In genomic region chr3L:627370-627769, dm6 we compare ENCODE assay signal across 2 fruit fly cellular contexts.
A peak's percentile ranks its signal among the peaks of the same experiment; 100 is the strongest.
TF ChIP-seq lines count a peak whose summit lies in the region.

No protein-coding gene starts in this region.

- TF ChIP-seq CTCF in whole organism, embryonic (GFP tag; optimal IDR thresholded peaks at IDR 0.05; lab: Kevin White, UChicago) = no peak

TF ChIP-seq in whole organism, adult, 20 proteins besides CTCF, POLR2A, EP300 and RAD21:
- no peak for TF ChIP-seq Mnt (GFP tag; optimal IDR thresholded peaks at IDR 0.05; lab: Kevin White, UChicago)
- peak; percentile 78 for TF ChIP-seq kay (GFP tag; lab: Kevin White, UChicago; ENCODE audit: borderline replicate concordance)
- no peak for TF ChIP-seq bab1 (GFP tag; optimal IDR thresholded peaks at IDR 0.05; lab: Kevin White, UChicago)
- no peak for TF ChIP-seq Hr96 (GFP tag; optimal IDR thresholded peaks at IDR 0.05; lab: Kevin White, UChicago)
- TF ChIP-seq CG5204 (GFP tag; optimal IDR thresholded peaks at IDR 0.05; lab: Kevin White, UChicago) = no peak

TF ChIP-seq in whole organism, embryonic, 481 proteins besides CTCF, POLR2A, EP300 and RAD21:
- TF ChIP-seq NFAT (GFP tag; IDR thresholded peaks at IDR 0.05; lab: Robert Waterston, UW) (no peak), CG6175 (GFP tag; IDR thresholded peaks at IDR 0.05; lab: Robert Waterston, UW) (no peak), hbn (GFP tag; IDR thresholded peaks at IDR 0.05; lab: Robert Waterston, UW; ENCODE audit: partially characterized antibody) (no peak), tio (GFP tag; optimal IDR thresholded peaks at IDR 0.05; lab: Kevin White, UChicago) (no peak), CG18619 (GFP tag; optimal IDR thresholded peaks at IDR 0.05; lab: Kevin White, UChicago) (peak; percentile 15), HHEX (GFP tag; optimal IDR thresholded peaks at IDR 0.05; lab: Kevin White, UChicago) (no peak), wek (GFP tag; optimal IDR thresholded peaks at IDR 0.05; lab: Kevin White, UChicago) (no peak), CG11560 (tag; IDR thresholded peaks at IDR 0.05; lab: Robert Waterston, UW) (no peak), CG13775 (GFP tag; optimal IDR thresholded peaks at IDR 0.05; lab: Kevin White, UChicago) (peak; percentile 8), bsh (GFP tag; optimal IDR thresholded peaks at IDR 0.05; lab: Kevin White, UChicago) (no peak), CG14860 (GFP tag; IDR thresholded peaks at IDR 0.05; lab: Robert Waterston, UW; ENCODE audit: partially characterized antibody) (no peak), chif (GFP tag; optimal IDR thresholded peaks at IDR 0.05; lab: Kevin White, UChicago) (no peak), CG8290 (GFP tag; optimal IDR thresholded peaks at IDR 0.05; lab: Kevin White, UChicago) (no peak), CG8290 (tag; optimal IDR thresholded peaks at IDR 0.05; lab: Kevin White, UChicago) (no peak), CG12219 (GFP tag; optimal IDR thresholded peaks at IDR 0.05; lab: Kevin White, UChicago) (no peak), Gsc (GFP tag; IDR thresholded peaks at IDR 0.05; lab: Robert Waterston, UW) (no peak), CG15479 (GFP tag; optimal IDR thresholded peaks at IDR 0.05; lab: Kevin White, UChicago) (no peak), eve (GFP tag; optimal IDR thresholded peaks at IDR 0.05; lab: Kevin White, UChicago) (peak in 1 of 2 experiments; percentile 77), pnt (GFP tag; optimal IDR thresholded peaks at IDR 0.05; lab: Kevin White, UChicago) (no peak), H15 (GFP tag; IDR thresholded peaks at IDR 0.05; lab: Robert Waterston, UW) (0 out of 3 replicates have a peak, but pooled peaks have one; percentile 1), CG30403 (GFP tag; optimal IDR thresholded peaks at IDR 0.05; lab: Kevin White, UChicago) (peak; percentile 11), CG9797 (GFP tag; optimal IDR thresholded peaks at IDR 0.05; lab: Kevin White, UChicago) (no peak), CG9437 (GFP tag; optimal IDR thresholded peaks at IDR 0.05; lab: Kevin White, UChicago) (peak; percentile 66), CG1603 (tag; optimal IDR thresholded peaks at IDR 0.05; lab: Kevin White, UChicago) (no peak), knrl (GFP tag; IDR thresholded peaks at IDR 0.05; lab: Robert Waterston, UW; ENCODE audit: partially characterized antibody) (no peak), lmd (GFP tag; IDR thresholded peaks at IDR 0.05; lab: Robert Waterston, UW) (no peak), Sox100B (GFP tag; optimal IDR thresholded peaks at IDR 0.05; lab: Kevin White, UChicago) (no peak), CG12744 (GFP tag; optimal IDR thresholded peaks at IDR 0.05; lab: Kevin White, UChicago) (no peak), CG17359 (tag; optimal IDR thresholded peaks at IDR 0.05; lab: Kevin White, UChicago) (no peak), D (optimal IDR thresholded peaks at IDR 0.05; lab: Kevin White, UChicago) (no peak), D (GFP tag; optimal IDR thresholded peaks at IDR 0.05; lab: Kevin White, UChicago) (no peak), CG1832 (GFP tag; optimal IDR thresholded peaks at IDR 0.05; lab: Kevin White, UChicago) (no peak), slbo (GFP tag; IDR thresholded peaks at IDR 0.05; lab: Robert Waterston, UW) (no peak), repo (GFP tag; optimal IDR thresholded peaks at IDR 0.05; lab: Kevin White, UChicago) (no peak), ATbp (GFP tag; optimal IDR thresholded peaks at IDR 0.05; lab: Kevin White, UChicago) (no peak), CG18599 (GFP tag; optimal IDR thresholded peaks at IDR 0.05; lab: Kevin White, UChicago) (no peak), CG17829 (tag; optimal IDR thresholded peaks at IDR 0.05; lab: Kevin White, UChicago) (no peak), CG10462 (GFP tag; optimal IDR thresholded peaks at IDR 0.05; lab: Kevin White, UChicago) (no peak), zfh1 (GFP tag; IDR thresholded peaks at IDR 0.05; lab: Robert Waterston, UW) (no peak), caup (GFP tag; optimal IDR thresholded peaks at IDR 0.05; lab: Kevin White, UChicago; ENCODE audit: severe bottlenecking) (no peak), Dp (GFP tag; optimal IDR thresholded peaks at IDR 0.05; lab: Kevin White, UChicago) (no peak), CG17361 (GFP tag; IDR thresholded peaks at IDR 0.05; lab: Robert Waterston, UW) (peak; percentile 43; the same call in 1 of the 3 replicates), CG4424 (GFP tag; optimal IDR thresholded peaks at IDR 0.05; lab: Kevin White, UChicago) (no peak), CG9876 (GFP tag; optimal IDR thresholded peaks at IDR 0.05; lab: Kevin White, UChicago) (no peak), sc (optimal IDR thresholded peaks at IDR 0.05; lab: Kevin White, UChicago) (no peak), sc (GFP tag; optimal IDR thresholded peaks at IDR 0.05; lab: Kevin White, UChicago) (no peak), CG14710 (tag; optimal IDR thresholded peaks at IDR 0.05; lab: Kevin White, UChicago) (no peak), tx (GFP tag; optimal IDR thresholded peaks at IDR 0.05; lab: Kevin White, UChicago) (no peak), CG17568 (GFP tag; optimal IDR thresholded peaks at IDR 0.05; lab: Kevin White, UChicago) (no peak), sens-2 (GFP tag; IDR thresholded peaks at IDR 0.05; lab: Robert Waterston, UW) (no peak), sna (GFP tag; IDR thresholded peaks at IDR 0.05; lab: Robert Waterston, UW; ENCODE audit: partially characterized antibody) (no peak), CG11398 (GFP tag; optimal IDR thresholded peaks at IDR 0.05; lab: Kevin White, UChicago) (no peak), scrt (GFP tag; optimal IDR thresholded peaks at IDR 0.05; lab: Kevin White, UChicago) (no peak), CG31388 (GFP tag; optimal IDR thresholded peaks at IDR 0.05; lab: Kevin White, UChicago) (no peak), CG7372 (GFP tag; IDR thresholded peaks at IDR 0.05; lab: Robert Waterston, UW) (no peak), CG17612 (GFP tag; IDR thresholded peaks at IDR 0.05; lab: Robert Waterston, UW) (0 out of 2 replicates have a peak, but pooled peaks have one; percentile 0), danr (GFP tag; IDR thresholded peaks at IDR 0.05; lab: Robert Waterston, UW) (no peak)

Comparison
In these comparisons a context has a peak if more than half of its experiments do, and no peak if none do; other contexts are left out.
1. Of the 1 proteins assayed by ChIP-seq in both whole organism, embryonic and whole organism, adult: peak only in whole organism, embryonic: none; only in whole organism, adult: kay; in both: none; in neither: 0.